Fruit fly (Drosophila melanogaster): Measurements from ENCODE around the gene CG17744.
A peak's percentile ranks its signal among the peaks of the same experiment; 100 is the strongest.

DNA sequence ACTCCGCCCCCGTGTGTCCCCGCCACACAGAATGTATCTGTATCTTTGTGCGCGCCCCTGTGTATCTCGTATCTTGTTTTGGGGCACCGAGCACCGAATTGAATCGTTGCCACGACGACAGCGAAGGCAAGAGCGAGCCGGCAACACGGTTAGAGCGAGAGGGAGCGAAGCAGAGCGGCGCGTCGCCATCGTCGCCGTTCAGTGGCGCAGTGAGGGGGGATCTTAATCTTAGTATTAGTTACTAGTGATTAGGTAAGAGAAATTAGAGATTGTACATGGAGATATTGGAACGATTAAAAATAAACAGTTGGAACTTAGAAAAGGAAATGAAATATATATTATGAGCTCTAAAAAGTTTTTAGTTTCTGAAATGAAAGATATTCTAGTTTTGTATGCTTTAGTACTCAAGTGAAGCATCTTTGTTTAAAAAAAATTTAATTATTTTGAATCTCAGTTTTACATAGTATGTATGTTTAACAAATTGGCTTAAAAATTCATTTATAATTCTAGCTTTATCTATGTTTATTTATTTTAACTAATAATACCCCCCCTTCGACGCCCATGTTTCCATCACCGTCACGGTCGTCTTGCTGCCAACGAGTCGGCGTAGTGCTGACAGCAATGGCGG, 37.5 kb downstream of the CG17744 start:
- TF ChIP-seq CG11294 (GFP tag; IDR thresholded peaks at IDR 0.05) (peak; percentile 38; the same call in 1 of the 2 replicates), CG16779 (tag; optimal IDR thresholded peaks at IDR 0.05) (peak; percentile 76), CG6854 (GFP tag; optimal IDR thresholded peaks at IDR 0.05) (peak; percentile 3), Hr4 (GFP tag; optimal IDR thresholded peaks at IDR 0.05) (peak; percentile 67), Hr39 (GFP tag; optimal IDR thresholded peaks at IDR 0.05) (peak; percentile 44), Blimp-1 (GFP tag; optimal IDR thresholded peaks at IDR 0.05) (peak; percentile 63), eg (GFP tag; IDR thresholded peaks at IDR 0.05) (peak; percentile 68), ss (GFP tag; optimal IDR thresholded peaks at IDR 0.05) (peak; percentile 61 to 83), CG6163 (GFP tag; IDR thresholded peaks at IDR 0.05) (peak; percentile 72; the same call in 2 of the 3 replicates), CG8119 (GFP tag; IDR thresholded peaks at IDR 0.05) (peak; percentile 73), Gug (GFP tag; IDR thresholded peaks at IDR 0.05) (peak; percentile 71; the same call in 1 of the 2 replicates), OdsH (GFP tag; optimal IDR thresholded peaks at IDR 0.05) (peak; percentile 72), Eip75B (GFP tag; optimal IDR thresholded peaks at IDR 0.05) (peak; percentile 82), Lpt (GFP tag; optimal IDR thresholded peaks at IDR 0.05) (peak; percentile 77)

All from whole organism, prepupa.